Fruit fly (Drosophila melanogaster): ENCODE data around the gene CG13675.

- no peak for TF ChIP-seq h (optimal IDR thresholded peaks at IDR 0.05)
- no peak for TF ChIP-seq insv (optimal IDR thresholded peaks at IDR 0.05)
These were observed 49.7 kb upstream of the CG13675 start, which contains the start of gene CG8012 for dm6 chr3L:8214980-8215379.
